Worm (Caenorhabditis elegans) whole organism, L1 larva: ENCODE measurements around the gene ceh-27.

Experiments used
- C04F5.9 ChIP-seq: sonication (generic microtip); optimal IDR thresholded peaks from 2 replicates; lab custom pipeline; 2016; ENCODE audit warnings: missing genetic modification characterization, missing compliant biosample characterization
- F16B12.6 ChIP-seq: fragments of 150-350 bp; optimal IDR thresholded peaks from 2 replicates; lab custom pipeline; 2014; ENCODE audit warnings: missing biosample characterization, missing genetic modification characterization
- aha-1 ChIP-seq: fragments of 150-350 bp; optimal IDR thresholded peaks from 2 replicates; lab custom pipeline; 2014; ENCODE audit warnings: missing biosample characterization, missing genetic modification characterization
- aly-2 ChIP-seq: fragments of 150-350 bp; optimal IDR thresholded peaks from 2 replicates; lab custom pipeline; 2014; ENCODE audit warnings: missing biosample characterization, missing genetic modification characterization
- blmp-1 ChIP-seq: fragments of 150-350 bp; optimal IDR thresholded peaks from 2 replicates; lab custom pipeline; 2014; ENCODE audit warnings: missing biosample characterization, missing genetic modification characterization
- ceh-63 ChIP-seq: fragments of 200-800 bp; sonication (Bioruptor generic); optimal IDR thresholded peaks from 2 replicates; lab custom pipeline; 2018; ENCODE audit warnings: mild to moderate bottlenecking, missing genetic modification characterization, missing compliant biosample characterization
- ceh-8 ChIP-seq: fragments of 200-800 bp; sonication (Bioruptor generic); optimal IDR thresholded peaks from 2 replicates; lab custom pipeline; 2018; ENCODE audit warnings: mild to moderate bottlenecking, missing genetic modification characterization, moderate library complexity, missing compliant biosample characterization
- ces-1 ChIP-seq: fragments of 150-350 bp; optimal IDR thresholded peaks from 2 replicates; lab custom pipeline; 2014; ENCODE audit warnings: missing biosample characterization, missing genetic modification reagents, missing genetic modification characterization
- dsc-1 ChIP-seq: sonication (generic microtip); optimal IDR thresholded peaks from 2 replicates; lab custom pipeline; 2016; ENCODE audit warnings: mild to moderate bottlenecking, missing genetic modification characterization, missing compliant biosample characterization
- efl-1 ChIP-seq, 4 experiments: fragments of 150-350 bp; optimal IDR thresholded peaks in 3 of 4; peaks in 1 of 4; 1 replicate in 1 of 4; 2 replicates in 3 of 4; lab custom pipeline; 2014; ENCODE audit warnings: missing biosample characterization in 2 of 4, missing genetic modification characterization in 2 of 4, missing genetic modification reagents in 2 of 4
- efl-3 ChIP-seq: fragments of 200-800 bp; sonication (Bioruptor generic); optimal IDR thresholded peaks from 2 replicates; lab custom pipeline; 2018; ENCODE audit warnings: mild to moderate bottlenecking, missing genetic modification characterization, missing compliant biosample characterization
- egl-27 ChIP-seq, 2 experiments: fragments of 150-350 bp in 1 of 2; sonication (generic microtip); optimal IDR thresholded peaks; 3 replicates each; lab custom pipeline; 2017 to 2018; ENCODE audit warnings: missing biosample characterization in 2 of 2, missing genetic modification characterization in 2 of 2, missing genetic modification reagents in 2 of 2
- elt-2 ChIP-seq: sonication (generic microtip); optimal IDR thresholded peaks from 2 replicates; lab custom pipeline; 2016; ENCODE audit warnings: missing genetic modification characterization, mild to moderate bottlenecking, inconsistent platforms, missing compliant biosample characterization, missing genetic modification reagents
- elt-3 ChIP-seq, 6 experiments: fragments of 150-350 bp in 1 of 6; sonication (generic microtip); optimal IDR thresholded peaks; 2 replicates each; lab custom pipeline; 2017 to 2018; ENCODE audit warnings: missing biosample characterization in 6 of 6, missing genetic modification characterization in 6 of 6, inconsistent platforms in 1 of 6
- fos-1 ChIP-seq: fragments of 150-350 bp; optimal IDR thresholded peaks from 2 replicates; lab custom pipeline; 2014; ENCODE audit warnings: missing biosample characterization, missing genetic modification characterization
- hpl-2 ChIP-seq: fragments of 150-350 bp; optimal IDR thresholded peaks from 2 replicates; lab custom pipeline; 2014; ENCODE audit warnings: missing biosample characterization, missing genetic modification reagents, missing genetic modification characterization
- irx-1 ChIP-seq: sonication (generic microtip); optimal IDR thresholded peaks from 2 replicates; lab custom pipeline; 2016; ENCODE audit warnings: missing genetic modification characterization, missing compliant biosample characterization
- jun-1 ChIP-seq: fragments of 150-350 bp; optimal IDR thresholded peaks from 2 replicates; lab custom pipeline; 2014; ENCODE audit warnings: missing biosample characterization, missing genetic modification reagents, missing genetic modification characterization
- lin-14 ChIP-seq: fragments of 200-800 bp; sonication (Bioruptor generic); optimal IDR thresholded peaks from 2 replicates; lab custom pipeline; 2018; ENCODE audit warnings: mild to moderate bottlenecking, missing genetic modification characterization, moderate library complexity, missing compliant biosample characterization
- lin-35 ChIP-seq, 2 experiments: fragments of 150-350 bp; optimal IDR thresholded peaks; 2 replicates each; lab custom pipeline; 2014; ENCODE audit warnings: missing biosample characterization in 2 of 2, missing genetic modification characterization in 2 of 2, missing genetic modification reagents in 2 of 2
- lsy-2 ChIP-seq, 2 experiments: fragments of 150-350 bp; optimal IDR thresholded peaks; 2 replicates each; lab custom pipeline; 2014; ENCODE audit warnings: missing biosample characterization in 2 of 2, missing genetic modification characterization in 2 of 2
- mab-9 ChIP-seq: fragments of 200-800 bp; sonication (Bioruptor generic); IDR thresholded peaks from 2 replicates; pipeline ENCODE4 v1.3.6; 2022; ENCODE audit warnings: missing genetic modification reagents, missing genetic modification characterization, missing compliant biosample characterization
- mdl-1 ChIP-seq, 2 experiments: fragments of 150-350 bp; optimal IDR thresholded peaks; 2 replicates each; lab custom pipeline; 2014 to 2017; ENCODE audit warnings: missing biosample characterization in 2 of 2, missing genetic modification characterization in 2 of 2, inconsistent platforms in 1 of 2
- mef-2 ChIP-seq: fragments of 150-350 bp; optimal IDR thresholded peaks from 2 replicates; lab custom pipeline; 2014; ENCODE audit warnings: missing biosample characterization, missing genetic modification characterization
- mep-1 ChIP-seq: fragments of 150-350 bp; optimal IDR thresholded peaks from 2 replicates; lab custom pipeline; 2014; ENCODE audit warnings: missing biosample characterization, missing genetic modification characterization
- nhr-12 ChIP-seq: sonication (generic microtip); optimal IDR thresholded peaks from 2 replicates; lab custom pipeline; 2017; ENCODE audit warnings: missing biosample characterization, missing genetic modification characterization
- nhr-19 ChIP-seq: fragments of 200-800 bp; sonication (Bioruptor generic); conservative IDR thresholded peaks from 2 replicates; pipeline ENCODE4 v1.3.6; 2022; ENCODE audit warnings: missing genetic modification characterization, missing compliant biosample characterization
- nhr-20 ChIP-seq: sonication (generic microtip); optimal IDR thresholded peaks from 2 replicates; lab custom pipeline; 2016; ENCODE audit warnings: mild to moderate bottlenecking, missing genetic modification characterization, missing compliant biosample characterization
- nhr-47 ChIP-seq: sonication (generic microtip); optimal IDR thresholded peaks from 2 replicates; lab custom pipeline; 2016; ENCODE audit warnings: mild to moderate bottlenecking, missing genetic modification characterization, moderate library complexity, missing compliant biosample characterization
- nhr-71 ChIP-seq: sonication (generic microtip); optimal IDR thresholded peaks from 2 replicates; lab custom pipeline; 2016; ENCODE audit warnings: mild to moderate bottlenecking, missing genetic modification characterization, moderate library complexity, missing compliant biosample characterization
- nhr-85 ChIP-seq: sonication (generic microtip); peaks from one replicate; lab custom pipeline; 2016; ENCODE audit warnings: missing genetic modification characterization, inconsistent platforms, missing compliant biosample characterization
- rnt-1 ChIP-seq: sonication (generic microtip); optimal IDR thresholded peaks from 2 replicates; lab custom pipeline; 2016; ENCODE audit warnings: mild to moderate bottlenecking, missing genetic modification characterization, moderate library complexity, missing compliant biosample characterization
- skn-1 ChIP-seq: fragments of 150-350 bp; optimal IDR thresholded peaks from 2 replicates; lab custom pipeline; 2014; ENCODE audit warnings: missing biosample characterization, missing genetic modification characterization
- snpc-4 ChIP-seq: fragments of 150-350 bp; optimal IDR thresholded peaks from 2 replicates; lab custom pipeline; 2014; ENCODE audit warnings: missing biosample characterization, missing genetic modification characterization
- snu-23 ChIP-seq: sonication (generic microtip); optimal IDR thresholded peaks from 2 replicates; lab custom pipeline; 2016; ENCODE audit warnings: missing genetic modification characterization, missing compliant biosample characterization
- sox-4 ChIP-seq: sonication (generic microtip); optimal IDR thresholded peaks from 2 replicates; lab custom pipeline; 2016; ENCODE audit warnings: missing genetic modification characterization, missing compliant biosample characterization
- sptf-1 ChIP-seq: fragments of 150-350 bp; optimal IDR thresholded peaks from 2 replicates; lab custom pipeline; 2014; ENCODE audit warnings: missing biosample characterization, missing genetic modification characterization
- sup-37 ChIP-seq: fragments of 200-800 bp; sonication (Bioruptor generic); optimal IDR thresholded peaks from 2 replicates; lab custom pipeline; 2018; ENCODE audit warnings: mild to moderate bottlenecking, missing genetic modification characterization, missing compliant biosample characterization
- tbx-2 ChIP-seq: sonication (generic microtip); optimal IDR thresholded peaks from 2 replicates; lab custom pipeline; 2016; ENCODE audit warnings: missing genetic modification characterization, missing compliant biosample characterization
- tlp-1 ChIP-seq: fragments of 150-350 bp; optimal IDR thresholded peaks from 2 replicates; lab custom pipeline; 2014; ENCODE audit warnings: missing biosample characterization, missing genetic modification characterization
- unc-30 ChIP-seq: sonication (generic microtip); optimal IDR thresholded peaks from 2 replicates; lab custom pipeline; 2017; ENCODE audit warnings: missing biosample characterization, missing genetic modification characterization
- unc-62 ChIP-seq: fragments of 150-350 bp; optimal IDR thresholded peaks from 2 replicates; lab custom pipeline; 2014; ENCODE audit warnings: missing biosample characterization, missing genetic modification reagents, missing genetic modification characterization
- unc-86 ChIP-seq: sonication (generic microtip); optimal IDR thresholded peaks from 2 replicates; lab custom pipeline; 2016; ENCODE audit warnings: missing genetic modification characterization, missing compliant biosample characterization
- unc-98 ChIP-seq: fragments of 200-800 bp; sonication (Bioruptor generic); IDR thresholded peaks from 2 replicates; pipeline ENCODE4 v1.3.6; 2022; ENCODE audit warnings: missing genetic modification characterization, missing compliant biosample characterization
- ztf-11 ChIP-seq, 2 experiments: sonication (generic microtip); optimal IDR thresholded peaks; 2 replicates each; lab custom pipeline; 2016 to 2017; ENCODE audit warnings: missing genetic modification characterization in 2 of 2, missing biosample characterization in 1 of 2, missing compliant biosample characterization in 1 of 2

ceh-27 gene

ce11 chrV:11677494-11677893, 12.6 kb upstream of the ceh-27 start (continued):
- TF ChIP-seq lsy-2 (tag; optimal IDR thresholded peaks at IDR 0.05; lab: Kevin White, UChicago) (peak in 1 of 2 experiments; percentile 50), nhr-71 (tag; lab: Kevin White, UChicago) (peak; percentile 19), unc-98 (GFP tag; lab: Robert Waterston, UW) (no peak), unc-86 (tag; lab: Kevin White, UChicago) (no peak), mef-2 (tag; lab: Kevin White, UChicago) (no peak), efl-3 (GFP tag; lab: Kevin White, UChicago) (no peak), nhr-47 (tag; lab: Kevin White, UChicago) (no peak), nhr-85 (tag; lab: Kevin White, UChicago) (peak; percentile 29), jun-1 (tag; lab: Kevin White, UChicago) (no peak), unc-62 (GFP tag; lab: Kevin White, UChicago) (no peak), mep-1 (tag; lab: Kevin White, UChicago) (peak; percentile 38), C04F5.9 (no peak), fos-1 (tag; lab: Kevin White, UChicago) (no peak), nhr-12 (tag; lab: Kevin White, UChicago) (no peak), sox-4 (no peak), rnt-1 (peak; percentile 55)
- TF ChIP-seq, all 84 proteins: peak for 12

- TF ChIP-seq blmp-1 (tag; lab: Kevin White, UChicago) (no peak), unc-62 (GFP tag; lab: Kevin White, UChicago) (no peak), mab-9 (GFP tag; lab: Robert Waterston, UW) (no peak), ceh-63 (GFP tag; lab: Kevin White, UChicago) (no peak), unc-30 (tag; lab: Kevin White, UChicago) (no peak), C04F5.9 (no peak), tbx-2 (tag; lab: Kevin White, UChicago) (no peak)
Measured at ce11 chrV:11677030-11677429, 12.1 kb upstream of the ceh-27 start.

DNA sequence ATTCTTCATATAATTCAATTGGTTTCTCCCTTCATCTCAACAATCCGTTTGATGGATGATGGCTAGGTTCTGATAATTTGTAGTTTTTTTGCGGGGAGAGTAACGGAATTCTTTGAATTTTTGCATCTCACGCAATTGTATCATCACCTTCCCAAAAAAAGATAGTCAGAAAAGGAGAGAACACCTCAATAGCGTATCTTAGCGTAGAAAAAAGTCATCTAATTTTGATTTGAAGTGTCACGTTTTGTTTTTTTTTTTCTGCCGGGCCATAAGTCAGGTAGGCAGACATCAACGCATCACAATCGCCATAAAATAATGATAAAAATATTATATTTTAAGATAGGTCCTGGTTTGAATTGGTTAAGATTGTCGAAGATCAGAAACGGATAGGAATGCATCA, 11.6 kb upstream of the ceh-27 start:
- no peak for TF ChIP-seq mab-9 (GFP tag; lab: Robert Waterston, UW)
- no peak for TF ChIP-seq snpc-4 (tag; lab: Kevin White, UChicago)
- TF ChIP-seq unc-98 (GFP tag; lab: Robert Waterston, UW): no peak
- TF ChIP-seq ceh-8 (GFP tag; lab: Kevin White, UChicago): no peak
- peak; percentile 37 for TF ChIP-seq nhr-71 (tag; lab: Kevin White, UChicago)
- no peak for TF ChIP-seq efl-1 (optimal IDR thresholded peaks at IDR 0.05; lab: Kevin White, UChicago)
- TF ChIP-seq efl-1 (GFP tag; optimal IDR thresholded peaks at IDR 0.05 in 1 of 2; lab: Kevin White, UChicago): peak in 1 of 2 experiments; percentile 9
- TF ChIP-seq lin-14: peak; percentile 35
- TF ChIP-seq elt-3 (tag; optimal IDR thresholded peaks at IDR 0.05; lab: Kevin White, UChicago): peak in 2 of 6 experiments; percentile 20 to 52
- no peak for TF ChIP-seq fos-1 (tag; lab: Kevin White, UChicago)
- peak; percentile 78 for TF ChIP-seq nhr-85 (tag; lab: Kevin White, UChicago)
- TF ChIP-seq tbx-2 (tag; lab: Kevin White, UChicago): no peak
- TF ChIP-seq mdl-1 (tag; optimal IDR thresholded peaks at IDR 0.05; lab: Kevin White, UChicago): peak in 1 of 2 experiments; percentile 4
- TF ChIP-seq F16B12.6 (tag; lab: Kevin White, UChicago): no peak
- TF ChIP-seq snu-23: peak; percentile 2
- TF ChIP-seq egl-27 (tag; optimal IDR thresholded peaks at IDR 0.05; lab: Kevin White, UChicago): no peak
- TF ChIP-seq nhr-19 (GFP tag; lab: Robert Waterston, UW): no peak
- TF ChIP-seq lin-35 (GFP tag; optimal IDR thresholded peaks at IDR 0.05; lab: Kevin White, UChicago): no peak
- no peak for TF ChIP-seq ceh-63 (GFP tag; lab: Kevin White, UChicago)
- TF ChIP-seq blmp-1 (tag; lab: Kevin White, UChicago): peak; percentile 57
- TF ChIP-seq nhr-20 (tag; lab: Kevin White, UChicago): peak; percentile 11
- TF ChIP-seq, all 84 proteins: peak for 9

- TF ChIP-seq nhr-47 (tag; lab: Kevin White, UChicago): no peak
- no peak for TF ChIP-seq dsc-1 (tag; lab: Kevin White, UChicago)
- TF ChIP-seq blmp-1 (tag; lab: Kevin White, UChicago): no peak
- TF ChIP-seq mep-1 (tag; lab: Kevin White, UChicago): no peak
- TF ChIP-seq rnt-1: no peak
- TF ChIP-seq irx-1: no peak
- TF ChIP-seq aly-2 (tag; lab: Kevin White, UChicago): no peak
- TF ChIP-seq hpl-2 (GFP tag; lab: Kevin White, UChicago): no peak
- TF ChIP-seq nhr-20 (tag; lab: Kevin White, UChicago): no peak
- no peak for TF ChIP-seq ces-1 (GFP tag; lab: Kevin White, UChicago)
- no peak for TF ChIP-seq skn-1 (tag; lab: Kevin White, UChicago)
- no peak for TF ChIP-seq sptf-1 (tag; lab: Kevin White, UChicago)
- TF ChIP-seq nhr-19 (GFP tag; lab: Robert Waterston, UW): no peak
- TF ChIP-seq elt-2: no peak
- TF ChIP-seq sup-37: no peak
- TF ChIP-seq ztf-11 (tag; optimal IDR thresholded peaks at IDR 0.05; lab: Kevin White, UChicago): no peak
- TF ChIP-seq tlp-1 (tag; lab: Kevin White, UChicago): no peak
- TF ChIP-seq F16B12.6 (tag; lab: Kevin White, UChicago): no peak
- TF ChIP-seq aha-1 (tag; lab: Kevin White, UChicago): no peak
Measured at ce11 chrV:11675638-11676037, 10.7 kb upstream of the ceh-27 start, which contains the start of gene ape-1. Gene ape-1 (plus strand): TSS chrV:11675938.
